Worm (Caenorhabditis elegans) whole organism, L3 larva: Measurements from ENCODE around the gene npl-4.1.
A peak's percentile ranks its signal among the peaks of the same experiment; 100 is the strongest.

ENCODE experiments used
- R02D3.7 ChIP-seq: fragments of 150-350 bp; optimal IDR thresholded peaks from 2 replicates; lab custom pipeline; 2014; ENCODE audit warnings: missing biosample characterization, missing genetic modification characterization
- ZK546.5 ChIP-seq: sonication (generic microtip); optimal IDR thresholded peaks from 2 replicates; lab custom pipeline; 2017; ENCODE audit warnings: missing biosample characterization, missing genetic modification characterization
- aly-2 ChIP-seq: fragments of 150-350 bp; optimal IDR thresholded peaks from 2 replicates; lab custom pipeline; 2014; ENCODE audit warnings: missing biosample characterization, missing genetic modification characterization
- ama-1 ChIP-seq: fragments of 150-350 bp; optimal IDR thresholded peaks from 2 replicates; lab custom pipeline; 2018
- ceh-16 ChIP-seq: sonication (generic microtip); optimal IDR thresholded peaks from 2 replicates; lab custom pipeline; 2017; ENCODE audit warnings: missing biosample characterization, missing genetic modification characterization
- ceh-28 ChIP-seq: fragments of 150-350 bp; optimal IDR thresholded peaks from 2 replicates; lab custom pipeline; 2014; ENCODE audit warnings: missing biosample characterization, missing genetic modification reagents, missing genetic modification characterization
- ceh-82 ChIP-seq: fragments of 150-350 bp; optimal IDR thresholded peaks from 2 replicates; lab custom pipeline; 2014; ENCODE audit warnings: missing biosample characterization, missing genetic modification characterization
- ceh-9 ChIP-seq: sonication (generic microtip); optimal IDR thresholded peaks from 2 replicates; lab custom pipeline; 2018; ENCODE audit warnings: missing biosample characterization, missing genetic modification characterization
- daf-12 ChIP-seq: fragments of 150-350 bp; optimal IDR thresholded peaks from 2 replicates; lab custom pipeline; 2014; ENCODE audit warnings: missing biosample characterization, missing genetic modification reagents, missing genetic modification characterization
- egl-27 ChIP-seq: sonication (generic microtip); optimal IDR thresholded peaks from 4 replicates; lab custom pipeline; 2017; ENCODE audit warnings: missing biosample characterization, missing genetic modification reagents, missing genetic modification characterization
- egl-5 ChIP-seq: fragments of 150-350 bp; optimal IDR thresholded peaks from 2 replicates; lab custom pipeline; 2017; ENCODE audit warnings: missing biosample characterization, missing genetic modification reagents, missing genetic modification characterization, inconsistent platforms
- elt-1 ChIP-seq: fragments of 150-350 bp; optimal IDR thresholded peaks from 2 replicates; lab custom pipeline; 2014; ENCODE audit warnings: missing biosample characterization, missing genetic modification characterization
- elt-2 ChIP-seq: sonication (generic microtip); optimal IDR thresholded peaks from 2 replicates; lab custom pipeline; 2016; ENCODE audit warnings: missing genetic modification reagents, mild to moderate bottlenecking, missing genetic modification characterization, missing compliant biosample characterization
- elt-3 ChIP-seq, 3 experiments: fragments of 150-350 bp in 1 of 3; sonication (generic microtip) in 2 of 3; optimal IDR thresholded peaks; 2 replicates in 2 of 3; 4 replicates in 1 of 3; lab custom pipeline; 2014 to 2017; ENCODE audit warnings: missing biosample characterization in 3 of 3, missing genetic modification characterization in 3 of 3
- eor-1 ChIP-seq, 2 experiments: fragments of 150-350 bp; optimal IDR thresholded peaks; 2 replicates each; lab custom pipeline; 2014 to 2018; ENCODE audit warnings: missing biosample characterization in 2 of 2, missing genetic modification characterization in 2 of 2
- fkh-10 ChIP-seq: sonication (generic microtip); optimal IDR thresholded peaks from 2 replicates; lab custom pipeline; 2017; ENCODE audit warnings: missing biosample characterization, missing genetic modification reagents, missing genetic modification characterization
- fkh-2 ChIP-seq: fragments of 150-350 bp; optimal IDR thresholded peaks from 2 replicates; lab custom pipeline; 2014; ENCODE audit warnings: missing biosample characterization, missing genetic modification reagents, missing genetic modification characterization
- fos-1 ChIP-seq: fragments of 150-350 bp; optimal IDR thresholded peaks from 2 replicates; lab custom pipeline; 2014; ENCODE audit warnings: missing biosample characterization, missing genetic modification characterization
- hmg-11 ChIP-seq: sonication (generic microtip); optimal IDR thresholded peaks from 2 replicates; lab custom pipeline; 2016; ENCODE audit warnings: missing genetic modification characterization, missing compliant biosample characterization
- jun-1 ChIP-seq: fragments of 150-350 bp; optimal IDR thresholded peaks from 2 replicates; lab custom pipeline; 2014; ENCODE audit warnings: missing biosample characterization, missing genetic modification reagents, missing genetic modification characterization
- lin-15B ChIP-seq: fragments of 150-350 bp; optimal IDR thresholded peaks from 2 replicates; lab custom pipeline; 2014; ENCODE audit warnings: missing biosample characterization, missing genetic modification characterization
- lin-39 ChIP-seq: fragments of 150-350 bp; optimal IDR thresholded peaks from 2 replicates; lab custom pipeline; 2018; ENCODE audit warnings: missing biosample characterization, missing genetic modification reagents, missing genetic modification characterization
- lsy-12 ChIP-seq: sonication (generic microtip); optimal IDR thresholded peaks from 2 replicates; lab custom pipeline; 2016; ENCODE audit warnings: mild to moderate bottlenecking, missing genetic modification characterization, missing compliant biosample characterization
- mdl-1 ChIP-seq: fragments of 150-350 bp; optimal IDR thresholded peaks from 2 replicates; lab custom pipeline; 2014; ENCODE audit warnings: missing biosample characterization, missing genetic modification characterization
- mml-1 ChIP-seq: fragments of 150-350 bp; sonication (generic microtip); optimal IDR thresholded peaks from 3 replicates; lab custom pipeline; 2014; ENCODE audit warnings: missing biosample characterization, missing genetic modification characterization
- nfya-1 ChIP-seq: sonication (generic microtip); optimal IDR thresholded peaks from 2 replicates; lab custom pipeline; 2017; ENCODE audit warnings: missing genetic modification characterization, mild to moderate bottlenecking, missing compliant biosample characterization, antibody characterized with exemption, moderate library complexity; ENCODE audit not compliant: insufficient read depth
- nhr-11 ChIP-seq: fragments of 150-350 bp; optimal IDR thresholded peaks from 2 replicates; lab custom pipeline; 2014; ENCODE audit warnings: missing biosample characterization, missing genetic modification characterization
- nhr-12 ChIP-seq: fragments of 150-350 bp; optimal IDR thresholded peaks from 2 replicates; lab custom pipeline; 2014; ENCODE audit warnings: missing biosample characterization, missing genetic modification characterization
- nhr-23 ChIP-seq: fragments of 150-350 bp; optimal IDR thresholded peaks from 2 replicates; lab custom pipeline; 2014; ENCODE audit warnings: missing biosample characterization, missing genetic modification reagents, missing genetic modification characterization
- nhr-237 ChIP-seq: fragments of 150-350 bp; optimal IDR thresholded peaks from 2 replicates; lab custom pipeline; 2014; ENCODE audit warnings: missing biosample characterization, missing genetic modification characterization
- nhr-25 ChIP-seq: sonication (generic microtip); optimal IDR thresholded peaks from 2 replicates; lab custom pipeline; 2017; ENCODE audit warnings: missing biosample characterization, missing genetic modification characterization
- nhr-28 ChIP-seq: fragments of 150-350 bp; optimal IDR thresholded peaks from 2 replicates; lab custom pipeline; 2014; ENCODE audit warnings: missing biosample characterization, missing genetic modification characterization
- nhr-43 ChIP-seq: sonication (generic microtip); optimal IDR thresholded peaks from 2 replicates; lab custom pipeline; 2016; ENCODE audit warnings: mild to moderate bottlenecking, missing genetic modification characterization, missing compliant biosample characterization; ENCODE audit not compliant: poor library complexity, severe bottlenecking
- nhr-67 ChIP-seq: fragments of 150-350 bp; optimal IDR thresholded peaks from 2 replicates; lab custom pipeline; 2014; ENCODE audit warnings: missing biosample characterization, missing genetic modification characterization
- nhr-76 ChIP-seq: fragments of 150-350 bp; sonication (generic microtip); optimal IDR thresholded peaks from 5 replicates; lab custom pipeline; 2014; ENCODE audit warnings: missing biosample characterization, missing genetic modification characterization
- nhr-77 ChIP-seq: fragments of 150-350 bp; optimal IDR thresholded peaks from 2 replicates; lab custom pipeline; 2014; ENCODE audit warnings: missing biosample characterization, missing genetic modification characterization
- pha-4 ChIP-seq: fragments of 150-350 bp; optimal IDR thresholded peaks from 2 replicates; lab custom pipeline; 2014; ENCODE audit warnings: missing biosample characterization, missing genetic modification reagents, missing genetic modification characterization
- pqm-1 ChIP-seq: fragments of 150-350 bp; optimal IDR thresholded peaks from 2 replicates; lab custom pipeline; 2017; ENCODE audit warnings: missing biosample characterization, missing genetic modification characterization, inconsistent platforms
- sea-2 ChIP-seq: fragments of 150-350 bp; sonication (generic microtip); optimal IDR thresholded peaks from 4 replicates; lab custom pipeline; 2014; ENCODE audit warnings: missing biosample characterization, missing genetic modification reagents, missing genetic modification characterization
- skn-1 ChIP-seq: fragments of 150-350 bp; optimal IDR thresholded peaks from 2 replicates; lab custom pipeline; 2014; ENCODE audit warnings: missing biosample characterization, missing genetic modification characterization
- snpc-4 ChIP-seq: fragments of 150-350 bp; optimal IDR thresholded peaks from 2 replicates; lab custom pipeline; 2014; ENCODE audit warnings: missing biosample characterization, missing genetic modification characterization
- tbx-2 ChIP-seq: sonication (generic microtip); optimal IDR thresholded peaks from 2 replicates; lab custom pipeline; 2016; ENCODE audit warnings: mild to moderate bottlenecking, missing genetic modification characterization, missing compliant biosample characterization
- unc-39 ChIP-seq: sonication (generic microtip); optimal IDR thresholded peaks from 4 replicates; lab custom pipeline; 2017; ENCODE audit warnings: missing biosample characterization, missing genetic modification characterization
- unc-62 ChIP-seq: fragments of 150-350 bp; sonication (generic microtip); optimal IDR thresholded peaks from 4 replicates; lab custom pipeline; 2014; ENCODE audit warnings: missing biosample characterization, missing genetic modification reagents, missing genetic modification characterization
- zag-1 ChIP-seq: fragments of 150-350 bp; optimal IDR thresholded peaks from 2 replicates; lab custom pipeline; 2014; ENCODE audit warnings: missing biosample characterization, missing genetic modification characterization
- ztf-11 ChIP-seq: fragments of 150-350 bp; optimal IDR thresholded peaks from 2 replicates; lab custom pipeline; 2014; ENCODE audit warnings: missing biosample characterization, missing genetic modification characterization
- ztf-4 ChIP-seq: fragments of 150-350 bp; optimal IDR thresholded peaks from 2 replicates; lab custom pipeline; 2014; ENCODE audit warnings: missing biosample characterization, missing genetic modification characterization

npl-4.1 gene

ce11 chrII:5592857-5593256 lies 38.3 kb upstream of the npl-4.1 start:
- TF ChIP-seq elt-1 (tag; lab: Kevin White, UChicago) (peak; percentile 66), nhr-11 (no peak), unc-39 (tag; lab: Kevin White, UChicago) (no peak), ceh-28 (tag; lab: Kevin White, UChicago) (no peak), mml-1 (no peak), lin-15B (tag; lab: Kevin White, UChicago) (no peak), tbx-2 (tag; lab: Kevin White, UChicago) (no peak), nhr-25 (tag; lab: Kevin White, UChicago) (no peak), egl-5 (tag; lab: Kevin White, UChicago) (no peak)

DNA sequence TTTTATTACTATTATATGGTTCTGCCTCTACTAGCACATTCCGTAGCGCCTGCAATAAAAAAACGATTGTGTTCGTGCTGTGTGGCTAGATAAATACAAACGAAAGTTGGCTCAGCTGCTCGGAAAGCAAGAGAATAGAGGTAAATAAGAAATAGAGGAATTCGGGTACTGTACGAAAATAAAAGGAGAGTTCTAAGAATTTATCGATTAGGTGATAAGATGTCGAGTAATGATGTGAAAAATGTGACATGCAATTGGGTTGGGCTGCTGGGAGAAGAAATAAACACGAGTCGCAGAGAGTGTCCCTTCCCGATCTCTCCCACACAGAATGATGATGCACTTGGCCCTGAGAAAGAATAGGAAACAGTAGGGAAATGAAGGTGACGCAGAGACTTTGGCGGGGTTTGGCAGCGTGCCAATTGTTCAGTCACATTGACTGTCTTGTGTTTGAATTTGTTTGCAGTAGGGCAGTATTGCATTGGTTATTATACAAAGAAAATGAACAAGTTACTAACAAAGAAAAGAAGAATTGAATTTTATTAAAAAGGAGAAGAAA lies 37.7 kb upstream of the npl-4.1 start, which contains the start of gene cdc-14:
Gene cdc-14 (minus strand): TSS at position 51 of the 556 bp plus-strand sequence.
- TF ChIP-seq nhr-28 (tag; lab: Kevin White, UChicago) (no peak), fkh-10 (GFP tag; lab: Kevin White, UChicago) (no peak), ceh-82 (tag; lab: Kevin White, UChicago) (no peak), fkh-2 (tag; lab: Kevin White, UChicago) (peak; percentile 38), lin-39 (peak; percentile 76), daf-12 (tag; lab: Kevin White, UChicago) (no peak), snpc-4 (peak; percentile 84), unc-62 (GFP tag; lab: Kevin White, UChicago) (no peak), ceh-28 (tag; lab: Kevin White, UChicago) (peak; percentile 43), unc-39 (tag; lab: Kevin White, UChicago) (no peak), fos-1 (tag; lab: Kevin White, UChicago) (no peak), elt-2 (tag; lab: Kevin White, UChicago) (peak; percentile 73), nhr-76 (tag; lab: Kevin White, UChicago) (no peak), nhr-43 (tag; lab: Kevin White, UChicago) (peak; percentile 22), elt-1 (tag; lab: Kevin White, UChicago) (peak; percentile 53), R02D3.7 (no peak), nhr-237 (tag; lab: Kevin White, UChicago) (no peak), pha-4 (peak; percentile 78), nhr-77 (tag; lab: Kevin White, UChicago) (no peak), lsy-12 (tag; lab: Kevin White, UChicago) (no peak), sea-2 (GFP tag; lab: Kevin White, UChicago) (no peak), egl-27 (tag; lab: Kevin White, UChicago) (no peak), egl-5 (tag; lab: Kevin White, UChicago) (peak; percentile 87), mdl-1 (no peak), nhr-12 (tag; lab: Kevin White, UChicago) (no peak), nfya-1 (tag; lab: Kevin White, UChicago) (peak; percentile 59), ceh-16 (tag; lab: Kevin White, UChicago) (no peak), tbx-2 (tag; lab: Kevin White, UChicago) (no peak), ceh-9 (tag; lab: Kevin White, UChicago) (no peak), nhr-67 (no peak), mml-1 (no peak), hmg-11 (peak; percentile 54), pqm-1 (tag; lab: Kevin White, UChicago) (no peak), ZK546.5 (tag; lab: Kevin White, UChicago) (no peak), skn-1 (tag; lab: Kevin White, UChicago) (no peak), ama-1 (lab: Kevin White, UChicago) (no peak), nhr-25 (tag; lab: Kevin White, UChicago) (peak; percentile 94), ztf-4 (no peak), zag-1 (tag; lab: Kevin White, UChicago) (no peak), nhr-11 (no peak), lin-15B (tag; lab: Kevin White, UChicago) (peak; percentile 65), eor-1 (tag; optimal IDR thresholded peaks at IDR 0.05; lab: Kevin White, UChicago) (no peak), nhr-23 (peak; percentile 54), jun-1 (tag; lab: Kevin White, UChicago) (peak; percentile 66), elt-3 (tag; optimal IDR thresholded peaks at IDR 0.05; lab: Kevin White, UChicago) (no peak), aly-2 (tag; lab: Kevin White, UChicago) (no peak), ztf-11 (tag; lab: Kevin White, UChicago) (no peak)
